Worm (Caenorhabditis elegans): Measurements from ENCODE around the gene C18D11.10.

DNA sequence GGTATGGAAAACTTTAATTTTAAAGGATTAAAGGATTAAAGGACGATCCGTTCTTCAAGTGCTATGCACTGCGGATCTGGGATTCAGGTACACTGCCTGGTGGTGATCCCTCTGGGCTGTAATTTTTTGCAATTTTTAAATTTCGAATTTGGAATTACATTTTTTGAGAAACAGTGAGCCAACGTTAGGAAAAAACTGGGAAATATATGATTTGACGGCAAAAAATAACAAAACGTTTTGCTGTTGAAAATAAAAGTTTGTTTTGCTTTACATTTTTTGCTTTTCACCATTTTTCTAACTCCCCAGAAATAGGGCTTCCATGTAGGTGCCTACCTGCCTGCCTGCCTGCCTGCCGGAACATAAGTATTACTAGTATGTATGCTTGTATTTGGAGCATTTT, at the start of gene C18D11.10:
- TF ChIP-seq mcd-1 (GFP tag; IDR thresholded peaks at IDR 0.05) = no peak
- TF ChIP-seq snpc-4 (GFP tag; optimal IDR thresholded peaks at IDR 0.05) = no peak
- no peak for TF ChIP-seq snpc-4 (tag; optimal IDR thresholded peaks at IDR 0.05)
